ENCODE assay signal across 4 fruit fly cellular contexts in genomic region chr2L:16319743-16320142, dm6.
TF ChIP-seq lines count a peak whose summit lies in the region.

No protein-coding gene starts in this region.

- no peak for TF ChIP-seq CTCF in whole organism, embryonic (GFP tag; optimal IDR thresholded peaks at IDR 0.05; lab: Kevin White, UChicago)

TF ChIP-seq in whole organism, adult, 20 proteins besides CTCF, POLR2A, EP300 and RAD21:
- TF ChIP-seq CG1620 (GFP tag; optimal IDR thresholded peaks at IDR 0.05; lab: Kevin White, UChicago) (no peak), kay (GFP tag; lab: Kevin White, UChicago; ENCODE audit: borderline replicate concordance) (peak; percentile 82), ovo (GFP tag; optimal IDR thresholded peaks at IDR 0.05; lab: Kevin White, UChicago) (no peak), CG12768 (GFP tag; optimal IDR thresholded peaks at IDR 0.05; lab: Kevin White, UChicago) (peak; percentile 52), Crg-1 (GFP tag; optimal IDR thresholded peaks at IDR 0.05; lab: Kevin White, UChicago) (no peak), cic (GFP tag; optimal IDR thresholded peaks at IDR 0.05; lab: Kevin White, UChicago) (peak; percentile 88), cnc (optimal IDR thresholded peaks at IDR 0.05; lab: Kevin White, UChicago) (no peak), Hr96 (GFP tag; optimal IDR thresholded peaks at IDR 0.05; lab: Kevin White, UChicago) (no peak), CG7101 (tag; optimal IDR thresholded peaks at IDR 0.05; lab: Kevin White, UChicago) (no peak), pad (GFP tag; optimal IDR thresholded peaks at IDR 0.05; lab: Kevin White, UChicago) (peak; percentile 14), CG11617 (GFP tag; optimal IDR thresholded peaks at IDR 0.05; lab: Kevin White, UChicago) (no peak), Clk (GFP tag; optimal IDR thresholded peaks at IDR 0.05; lab: Kevin White, UChicago) (peak; percentile 32), Mnt (GFP tag; optimal IDR thresholded peaks at IDR 0.05; lab: Kevin White, UChicago) (peak; percentile 45), bab1 (GFP tag; optimal IDR thresholded peaks at IDR 0.05; lab: Kevin White, UChicago) (no peak), CG7045 (GFP tag; optimal IDR thresholded peaks at IDR 0.05; lab: Kevin White, UChicago) (peak; percentile 20), CG5204 (GFP tag; optimal IDR thresholded peaks at IDR 0.05; lab: Kevin White, UChicago) (no peak), toe (GFP tag; optimal IDR thresholded peaks at IDR 0.05; lab: Kevin White, UChicago) (no peak), CG33017 (tag; optimal IDR thresholded peaks at IDR 0.05; lab: Kevin White, UChicago) (peak; percentile 36), tj (GFP tag; optimal IDR thresholded peaks at IDR 0.05; lab: Kevin White, UChicago) (peak; percentile 22), CG14711 (tag; optimal IDR thresholded peaks at IDR 0.05; lab: Kevin White, UChicago) (no peak)

TF ChIP-seq in whole organism, embryonic, 481 proteins besides CTCF, POLR2A, EP300 and RAD21 (continues in another document):
- TF ChIP-seq Dek (tag; optimal IDR thresholded peaks at IDR 0.05; lab: Kevin White, UChicago) (no peak), CG11456 (GFP tag; IDR thresholded peaks at IDR 0.05; lab: Robert Waterston, UW) (no peak), Bteb2 (GFP tag; optimal IDR thresholded peaks at IDR 0.05; lab: Kevin White, UChicago) (no peak), Usf (GFP tag; optimal IDR thresholded peaks at IDR 0.05; lab: Kevin White, UChicago) (no peak), bab2 (GFP tag; optimal IDR thresholded peaks at IDR 0.05; lab: Kevin White, UChicago) (no peak), Hmr (GFP tag; optimal IDR thresholded peaks at IDR 0.05; lab: Kevin White, UChicago) (no peak), CG34376 (GFP tag; optimal IDR thresholded peaks at IDR 0.05; lab: Kevin White, UChicago) (peak; percentile 69), Stat92E (GFP tag; optimal IDR thresholded peaks at IDR 0.05; lab: Kevin White, UChicago) (no peak), Deaf1 (tag; optimal IDR thresholded peaks at IDR 0.05; lab: Kevin White, UChicago) (peak; percentile 4), ci (GFP tag; IDR thresholded peaks at IDR 0.05; lab: Robert Waterston, UW) (0 out of 3 replicates have a peak, but pooled peaks have one; percentile 29), Fer1 (GFP tag; optimal IDR thresholded peaks at IDR 0.05; lab: Kevin White, UChicago) (peak; percentile 3), GATAe (GFP tag; conservative IDR thresholded peaks at IDR 0.05; lab: Robert Waterston, UW) (peak; percentile 66), CG3407 (GFP tag; optimal IDR thresholded peaks at IDR 0.05; lab: Kevin White, UChicago) (no peak), HHEX (GFP tag; optimal IDR thresholded peaks at IDR 0.05; lab: Kevin White, UChicago) (no peak), Hey (tag; optimal IDR thresholded peaks at IDR 0.05; lab: Kevin White, UChicago) (peak; percentile 22), CG13296 (GFP tag; optimal IDR thresholded peaks at IDR 0.05; lab: Kevin White, UChicago) (no peak), ap (GFP tag; IDR thresholded peaks at IDR 0.05; lab: Robert Waterston, UW) (no peak), CG18262 (tag; optimal IDR thresholded peaks at IDR 0.05; lab: Kevin White, UChicago) (no peak), CG2678 (tag; optimal IDR thresholded peaks at IDR 0.05; lab: Kevin White, UChicago) (peak; percentile 32), sqz (GFP tag; optimal IDR thresholded peaks at IDR 0.05; lab: Kevin White, UChicago) (no peak), Dll (GFP tag; IDR thresholded peaks at IDR 0.05; lab: Robert Waterston, UW; ENCODE audit: partially characterized antibody) (no peak), CG10543 (GFP tag; optimal IDR thresholded peaks at IDR 0.05; lab: Kevin White, UChicago) (peak; percentile 51), mirr (GFP tag; optimal IDR thresholded peaks at IDR 0.05; lab: Kevin White, UChicago) (peak; percentile 90), Hr39 (optimal IDR thresholded peaks at IDR 0.05; lab: Kevin White, UChicago) (no peak), TFAM (GFP tag; optimal IDR thresholded peaks at IDR 0.05; lab: Kevin White, UChicago) (no peak)

TF ChIP-seq in whole organism, prepupa, 60 proteins besides CTCF, POLR2A, EP300 and RAD21:
- TF ChIP-seq CG11902 (GFP tag; optimal IDR thresholded peaks at IDR 0.05; lab: Kevin White, UChicago) (no peak), topi (GFP tag; optimal IDR thresholded peaks at IDR 0.05; lab: Kevin White, UChicago) (no peak), Lpt (GFP tag; optimal IDR thresholded peaks at IDR 0.05; lab: Kevin White, UChicago) (no peak), vri (GFP tag; optimal IDR thresholded peaks at IDR 0.05; lab: Kevin White, UChicago) (peak; percentile 67), fkh (GFP tag; optimal IDR thresholded peaks at IDR 0.05; lab: Kevin White, UChicago) (peak; percentile 38), CG16779 (tag; optimal IDR thresholded peaks at IDR 0.05; lab: Kevin White, UChicago) (peak; percentile 3), CG3032 (tag; optimal IDR thresholded peaks at IDR 0.05; lab: Kevin White, UChicago) (no peak), CG10631 (GFP tag; optimal IDR thresholded peaks at IDR 0.05; lab: Kevin White, UChicago) (no peak), CG6808 (GFP tag; optimal IDR thresholded peaks at IDR 0.05; lab: Kevin White, UChicago) (no peak), CG4318 (GFP tag; optimal IDR thresholded peaks at IDR 0.05; lab: Kevin White, UChicago) (no peak), CG11762 (GFP tag; optimal IDR thresholded peaks at IDR 0.05; lab: Kevin White, UChicago; ENCODE audit: insufficient read depth) (no peak), CG7368 (GFP tag; optimal IDR thresholded peaks at IDR 0.05; lab: Kevin White, UChicago) (no peak), CG6163 (GFP tag; IDR thresholded peaks at IDR 0.05; lab: Robert Waterston, UW) (no peak), svp (GFP tag; lab: Kevin White, UChicago) (peak; percentile 75), fd85E (GFP tag; optimal IDR thresholded peaks at IDR 0.05; lab: Kevin White, UChicago) (no peak)

TF ChIP-seq in whole organism, wandering third instar larva, 38 proteins besides CTCF, POLR2A, EP300 and RAD21:
- no peak for TF ChIP-seq Abd-B (GFP tag; optimal IDR thresholded peaks at IDR 0.05; lab: Kevin White, UChicago)
- peak; percentile 16 for TF ChIP-seq Hr83 (GFP tag; optimal IDR thresholded peaks at IDR 0.05; lab: Kevin White, UChicago; ENCODE audit: poor library complexity, severe bottlenecking)
- TF ChIP-seq dsf (GFP tag; optimal IDR thresholded peaks at IDR 0.05; lab: Kevin White, UChicago; ENCODE audit: borderline replicate concordance) = no peak
- TF ChIP-seq rgr (GFP tag; optimal IDR thresholded peaks at IDR 0.05; lab: Kevin White, UChicago) = no peak
- TF ChIP-seq usp (GFP tag; optimal IDR thresholded peaks at IDR 0.05; lab: Kevin White, UChicago) = no peak
- TF ChIP-seq brk (GFP tag; optimal IDR thresholded peaks at IDR 0.05; lab: Kevin White, UChicago) = no peak
- peak in 1 of 2 experiments; percentile 80 for TF ChIP-seq dl (GFP tag; optimal IDR thresholded peaks at IDR 0.05; lab: Kevin White, UChicago; ENCODE audit: insufficient read depth in 1 of 2, partially characterized antibody in 2 of 2)
- no peak for TF ChIP-seq OdsH (GFP tag; optimal IDR thresholded peaks at IDR 0.05; lab: Kevin White, UChicago)
- no peak for TF ChIP-seq Hnf4 (GFP tag; optimal IDR thresholded peaks at IDR 0.05; lab: Kevin White, UChicago)
- TF ChIP-seq CG32264 (GFP tag; optimal IDR thresholded peaks at IDR 0.05; lab: Kevin White, UChicago) = no peak
- no peak for TF ChIP-seq Hr78 (GFP tag; optimal IDR thresholded peaks at IDR 0.05; lab: Kevin White, UChicago)
- TF ChIP-seq tai (GFP tag; optimal IDR thresholded peaks at IDR 0.05; lab: Kevin White, UChicago) = no peak
- TF ChIP-seq jim (GFP tag; optimal IDR thresholded peaks at IDR 0.05; lab: Kevin White, UChicago) = no peak
- TF ChIP-seq HLH106 (tag; optimal IDR thresholded peaks at IDR 0.05; lab: Kevin White, UChicago) = no peak
- TF ChIP-seq psq (GFP tag; optimal IDR thresholded peaks at IDR 0.05; lab: Kevin White, UChicago) = no peak
- no peak for TF ChIP-seq foxo (GFP tag; optimal IDR thresholded peaks at IDR 0.05; lab: Kevin White, UChicago)
- no peak for TF ChIP-seq CrebA (GFP tag; optimal IDR thresholded peaks at IDR 0.05; lab: Kevin White, UChicago; ENCODE audit: borderline replicate concordance)
- no peak for TF ChIP-seq Rel (GFP tag; optimal IDR thresholded peaks at IDR 0.05; lab: Kevin White, UChicago)
- TF ChIP-seq Rel (tag; optimal IDR thresholded peaks at IDR 0.05; lab: Kevin White, UChicago) = peak; percentile 99
- no peak for TF ChIP-seq CG9705 (GFP tag; optimal IDR thresholded peaks at IDR 0.05; lab: Kevin White, UChicago)
- TF ChIP-seq fru (GFP tag; optimal IDR thresholded peaks at IDR 0.05; lab: Kevin White, UChicago) = peak; percentile 93
- no peak for TF ChIP-seq GATAd (GFP tag; optimal IDR thresholded peaks at IDR 0.05; lab: Kevin White, UChicago)
- no peak for TF ChIP-seq br (GFP tag; optimal IDR thresholded peaks at IDR 0.05; lab: Kevin White, UChicago)
- peak; percentile 11 for TF ChIP-seq h (GFP tag; optimal IDR thresholded peaks at IDR 0.05; lab: Kevin White, UChicago)
- TF ChIP-seq dmrt93B (GFP tag; optimal IDR thresholded peaks at IDR 0.05; lab: Kevin White, UChicago) = no peak
- no peak for TF ChIP-seq Dfd (GFP tag; optimal IDR thresholded peaks at IDR 0.05; lab: Kevin White, UChicago)
- TF ChIP-seq Myc (optimal IDR thresholded peaks at IDR 0.05; lab: Kevin White, UChicago) = no peak
- TF ChIP-seq pan (optimal IDR thresholded peaks at IDR 0.05; lab: Kevin White, UChicago) = no peak
